Fruit fly (Drosophila melanogaster): ENCODE measurements around the gene CG7394.
A peak's percentile ranks its signal among the peaks of the same experiment; 100 is the strongest.
"Not testable (repeated sequence)": the region's sequence is repeated elsewhere in the genome, so short reads cannot be mapped to it uniquely, and the experiment has no call there.

CG7394 gene

dm6 chr3L:11576944-11577343 lies 15.1 kb downstream of the CG7394 start, which contains the start of gene CG33489:
Gene CG33489, minus strand, starts transcription at chr3L:11577044.
- not testable (repeated sequence) for TF ChIP-seq Jra (GFP tag; optimal IDR thresholded peaks at IDR 0.05); Dif (GFP tag; optimal IDR thresholded peaks at IDR 0.05; ENCODE audit: partially characterized antibody); Vsx2 (GFP tag; optimal IDR thresholded peaks at IDR 0.05; ENCODE audit: partially characterized antibody)

dm6 chr3L:11577395-11577794 lies 15.6 kb downstream of the CG7394 start, which contains the start of gene CG33271:
Gene CG33271, minus strand, starts transcription at chr3L:11577495.
- no peak for TF ChIP-seq Hr78 (GFP tag; optimal IDR thresholded peaks at IDR 0.05)
- no peak for TF ChIP-seq rgr (GFP tag; optimal IDR thresholded peaks at IDR 0.05)
- TF ChIP-seq br (GFP tag; optimal IDR thresholded peaks at IDR 0.05) = no peak
- TF ChIP-seq CrebA (GFP tag; optimal IDR thresholded peaks at IDR 0.05; ENCODE audit: borderline replicate concordance) = no peak
- no peak for TF ChIP-seq CG32264 (GFP tag; optimal IDR thresholded peaks at IDR 0.05)
- no peak for TF ChIP-seq Myc (optimal IDR thresholded peaks at IDR 0.05)
- TF ChIP-seq Abd-B (GFP tag; optimal IDR thresholded peaks at IDR 0.05) = no peak
- TF ChIP-seq Sp1 (GFP tag; optimal IDR thresholded peaks at IDR 0.05) = no peak
- no peak for TF ChIP-seq sv (GFP tag; optimal IDR thresholded peaks at IDR 0.05)
- no peak for TF ChIP-seq Rel (GFP tag; optimal IDR thresholded peaks at IDR 0.05)
- no peak for TF ChIP-seq Rel (tag; optimal IDR thresholded peaks at IDR 0.05)
- TF ChIP-seq Mio (GFP tag; optimal IDR thresholded peaks at IDR 0.05) = no peak
- TF ChIP-seq Jra (GFP tag; optimal IDR thresholded peaks at IDR 0.05) = no peak
- TF ChIP-seq foxo (GFP tag; optimal IDR thresholded peaks at IDR 0.05) = no peak
- TF ChIP-seq Dfd (GFP tag; optimal IDR thresholded peaks at IDR 0.05) = no peak

- TF ChIP-seq tai (GFP tag; optimal IDR thresholded peaks at IDR 0.05) (no peak), psq (GFP tag; optimal IDR thresholded peaks at IDR 0.05) (no peak), Jra (GFP tag; optimal IDR thresholded peaks at IDR 0.05) (no peak), Myc (optimal IDR thresholded peaks at IDR 0.05) (no peak), Vsx2 (GFP tag; optimal IDR thresholded peaks at IDR 0.05; ENCODE audit: partially characterized antibody) (no peak), fru (GFP tag; optimal IDR thresholded peaks at IDR 0.05) (no peak), usp (GFP tag; optimal IDR thresholded peaks at IDR 0.05) (no peak)
Measured at dm6 chr3L:11578211-11578673, 16.4 kb downstream of the CG7394 start, which contains the start of gene CG33270. Gene CG33270, minus strand, starts transcription at chr3L:11578623.

dm6 chr3L:11578847-11579246 lies 17.1 kb downstream of the CG7394 start:
- no peak for TF ChIP-seq Hnf4 (GFP tag; optimal IDR thresholded peaks at IDR 0.05)
- no peak for TF ChIP-seq foxo (GFP tag; optimal IDR thresholded peaks at IDR 0.05)
- TF ChIP-seq Myc (optimal IDR thresholded peaks at IDR 0.05) = peak; percentile 7
- TF ChIP-seq ey (GFP tag; optimal IDR thresholded peaks at IDR 0.05) = no peak
- no peak for TF ChIP-seq Mio (GFP tag; optimal IDR thresholded peaks at IDR 0.05)

- no peak for TF ChIP-seq CG9705 (GFP tag; optimal IDR thresholded peaks at IDR 0.05)
- no peak for TF ChIP-seq HLH106 (tag; optimal IDR thresholded peaks at IDR 0.05)
- no peak for TF ChIP-seq psq (GFP tag; optimal IDR thresholded peaks at IDR 0.05)
- no peak for TF ChIP-seq N (GFP tag; optimal IDR thresholded peaks at IDR 0.05)
- no peak for TF ChIP-seq Dfd (GFP tag; optimal IDR thresholded peaks at IDR 0.05)
- no peak for TF ChIP-seq foxo (GFP tag; optimal IDR thresholded peaks at IDR 0.05)
- no peak for TF ChIP-seq Hnf4 (GFP tag; optimal IDR thresholded peaks at IDR 0.05)
- TF ChIP-seq brk (GFP tag; optimal IDR thresholded peaks at IDR 0.05) = no peak
- TF ChIP-seq sv (GFP tag; optimal IDR thresholded peaks at IDR 0.05) = no peak
- no peak for TF ChIP-seq Jra (GFP tag; optimal IDR thresholded peaks at IDR 0.05)
- no peak for TF ChIP-seq Mio (GFP tag; optimal IDR thresholded peaks at IDR 0.05)
- no peak for TF ChIP-seq OdsH (GFP tag; optimal IDR thresholded peaks at IDR 0.05)
- no peak for TF ChIP-seq dsf (GFP tag; optimal IDR thresholded peaks at IDR 0.05; ENCODE audit: borderline replicate concordance)
- no peak for TF ChIP-seq GATAd (GFP tag; optimal IDR thresholded peaks at IDR 0.05)
Measured at dm6 chr3L:11579919-11580318, 18.1 kb downstream of the CG7394 start, which contains the start of gene CG43390. Gene CG43390, minus strand, starts transcription at chr3L:11579950.

- TF ChIP-seq lola (GFP tag; optimal IDR thresholded peaks at IDR 0.05) (no peak), rgr (GFP tag; optimal IDR thresholded peaks at IDR 0.05) (no peak), Mio (GFP tag; optimal IDR thresholded peaks at IDR 0.05) (no peak), N (GFP tag; optimal IDR thresholded peaks at IDR 0.05) (no peak)
Measured at dm6 chr3L:11580919-11581318, 19.1 kb downstream of the CG7394 start, which contains the start of gene CG43391. Gene CG43391, minus strand, starts transcription at chr3L:11581019.

All from whole organism, wandering third instar larva.